Fruit fly (Drosophila melanogaster): Measurements from ENCODE around the gene Elovl7.
"Not testable (repeated sequence)": the region's sequence is repeated elsewhere in the genome, so short reads cannot be mapped to it uniquely, and the experiment has no call there.

The Elovl7 gene

DNA sequence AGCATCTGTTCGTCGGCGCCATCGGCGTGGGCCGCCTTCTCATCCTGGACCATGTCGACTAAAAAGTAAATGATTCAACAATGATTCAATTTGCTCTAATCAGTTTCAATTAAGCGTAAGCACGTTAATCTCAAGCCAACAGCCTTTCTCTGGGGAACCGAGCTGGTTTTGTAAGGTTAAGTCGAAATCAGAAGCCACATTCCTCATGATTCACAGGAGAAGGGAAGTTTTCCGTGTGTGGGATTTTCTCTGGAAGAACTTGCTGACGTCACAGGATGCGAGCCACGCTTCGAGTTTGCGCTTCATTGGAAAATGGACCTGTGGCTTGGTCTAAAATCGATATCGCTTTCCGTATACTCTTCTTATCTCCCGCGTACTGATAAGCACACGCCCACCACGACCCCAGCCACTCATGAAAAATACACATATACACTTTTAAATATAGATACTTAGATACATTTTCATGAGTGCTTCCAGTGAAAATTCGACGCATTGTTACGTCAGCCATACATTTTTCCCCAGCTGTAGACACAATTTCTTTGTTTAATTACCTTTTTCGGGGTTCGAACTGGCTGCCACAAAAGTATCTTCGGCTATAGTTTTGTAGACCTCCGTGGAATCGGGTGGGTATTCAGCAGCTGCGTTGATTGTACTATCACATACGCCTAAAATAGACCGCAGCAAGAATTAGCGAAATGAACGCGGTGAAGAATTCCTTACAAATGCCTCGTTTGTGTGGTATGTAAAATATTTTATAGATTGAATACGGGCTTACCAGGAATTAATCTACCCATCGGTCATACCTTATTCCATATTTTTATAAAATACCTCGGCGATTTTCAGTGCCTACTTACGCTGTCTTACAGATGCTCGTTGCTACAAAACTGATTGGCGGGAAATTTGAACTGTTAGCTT lies 18.4 kb downstream of the Elovl7 start (continued):
- peak; percentile 2 for TF ChIP-seq Side (GFP tag; optimal IDR thresholded peaks at IDR 0.05)
- TF ChIP-seq Dll (GFP tag; IDR thresholded peaks at IDR 0.05; ENCODE audit: partially characterized antibody) = no peak
- no peak for TF ChIP-seq CG14441 (GFP tag; IDR thresholded peaks at IDR 0.05)
- TF ChIP-seq CG17568 (GFP tag; optimal IDR thresholded peaks at IDR 0.05) = peak; percentile 37
- no peak for TF ChIP-seq eyg (GFP tag; optimal IDR thresholded peaks at IDR 0.05)
- TF ChIP-seq CG8944 (GFP tag; optimal IDR thresholded peaks at IDR 0.05) = no peak
- peak; percentile 52 for TF ChIP-seq CG14710 (tag; optimal IDR thresholded peaks at IDR 0.05)
- TF ChIP-seq MESR4 (GFP tag; optimal IDR thresholded peaks at IDR 0.05) = peak; percentile 94
- peak; percentile 80 for TF ChIP-seq trem (tag; optimal IDR thresholded peaks at IDR 0.05)
- TF ChIP-seq slou (GFP tag; optimal IDR thresholded peaks at IDR 0.05) = no peak
- TF ChIP-seq CG30020 (tag; optimal IDR thresholded peaks at IDR 0.05) = peak; percentile 56
- peak; percentile 29 for TF ChIP-seq Abd-B (GFP tag; optimal IDR thresholded peaks at IDR 0.05)
- TF ChIP-seq org-1 (GFP tag; optimal IDR thresholded peaks at IDR 0.05) = no peak
- TF ChIP-seq CG3847 (GFP tag; IDR thresholded peaks at IDR 0.05) = no peak
- TF ChIP-seq CG4282 (GFP tag; optimal IDR thresholded peaks at IDR 0.05) = no peak
- peak; percentile 39 for TF ChIP-seq corto (GFP tag; optimal IDR thresholded peaks at IDR 0.05)
- TF ChIP-seq Ravus (GFP tag; IDR thresholded peaks at IDR 0.05) = no peak
- peak; percentile 70 for TF ChIP-seq HmgD (GFP tag; optimal IDR thresholded peaks at IDR 0.05)
- no peak for TF ChIP-seq otp (GFP tag; IDR thresholded peaks at IDR 0.05)
- no peak for TF ChIP-seq dmrt99B (tag; optimal IDR thresholded peaks at IDR 0.05)
- peak; percentile 98 for TF ChIP-seq CG9797 (GFP tag; optimal IDR thresholded peaks at IDR 0.05)
- no peak for TF ChIP-seq Vsx1 (GFP tag; optimal IDR thresholded peaks at IDR 0.05)
- peak; percentile 99 for TF ChIP-seq CG18011 (GFP tag; optimal IDR thresholded peaks at IDR 0.05)
- TF ChIP-seq ftz-f1 (GFP tag; optimal IDR thresholded peaks at IDR 0.05) = no peak
- TF ChIP-seq en (GFP tag; optimal IDR thresholded peaks at IDR 0.05) = no peak
- 0 out of 2 replicates have a peak, but pooled peaks have one; percentile 10 for TF ChIP-seq slbo (GFP tag; IDR thresholded peaks at IDR 0.05)
- TF ChIP-seq stwl (tag; optimal IDR thresholded peaks at IDR 0.05) = peak; percentile 71

DNA sequence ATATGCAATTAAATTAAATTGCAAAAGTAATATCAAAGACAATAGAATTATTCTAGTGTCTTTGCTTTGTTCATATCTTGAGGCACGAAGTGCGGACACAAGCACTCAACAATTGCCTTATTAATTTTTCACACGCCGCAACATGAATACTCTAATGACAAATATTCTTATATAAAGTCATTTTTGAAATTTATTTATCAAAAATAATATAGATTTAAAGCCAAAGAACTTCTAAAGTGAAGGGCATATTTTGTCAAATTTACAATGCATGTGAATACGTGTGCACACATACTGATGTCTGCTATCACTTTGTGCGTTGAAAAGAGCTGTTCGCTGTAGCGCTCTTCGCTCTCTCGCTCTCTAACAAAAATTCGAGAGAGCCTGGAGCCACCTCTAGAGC lies 21.7 kb downstream of the Elovl7 start:
- TF ChIP-seq vvl (GFP tag; IDR thresholded peaks at IDR 0.05) = peak; percentile 57
- TF ChIP-seq zfh1 (GFP tag; IDR thresholded peaks at IDR 0.05) = peak; percentile 42; the same call in 1 of the 3 replicates
- peak; percentile 72 for TF ChIP-seq CG32532 (GFP tag; IDR thresholded peaks at IDR 0.05)
- TF ChIP-seq CG14441 (GFP tag; IDR thresholded peaks at IDR 0.05) = peak; percentile 40; the same call in 1 of the 2 replicates
- TF ChIP-seq CG9215 (GFP tag; IDR thresholded peaks at IDR 0.05) = peak; percentile 30; the same call in 1 of the 2 replicates
- peak; percentile 15; the same call in 1 of the 2 replicates for TF ChIP-seq CG11696 (GFP tag; IDR thresholded peaks at IDR 0.05)
- peak; percentile 51 for TF ChIP-seq Ada2b (GFP tag; IDR thresholded peaks at IDR 0.05)
- peak; percentile 43; the same call in 2 of the 3 replicates for TF ChIP-seq Dbx (GFP tag; IDR thresholded peaks at IDR 0.05)
- peak in 1 of 2 experiments; percentile 72 for TF ChIP-seq Trl (optimal IDR thresholded peaks at IDR 0.05)
- not testable (repeated sequence) for TF ChIP-seq Trl (GFP tag; optimal IDR thresholded peaks at IDR 0.05); hkb (optimal IDR thresholded peaks at IDR 0.05); prd (optimal IDR thresholded peaks at IDR 0.05)
- TF ChIP-seq hkb (GFP tag; IDR thresholded peaks at IDR 0.05) = peak; percentile 64
- TF ChIP-seq CG11695 (GFP tag; IDR thresholded peaks at IDR 0.05) = peak; percentile 59; the same call in 1 of the 3 replicates
- 0 out of 2 replicates have a peak, but pooled peaks have one; percentile 22 for TF ChIP-seq al (GFP tag; IDR thresholded peaks at IDR 0.05)
- TF ChIP-seq Ptx1 (GFP tag; IDR thresholded peaks at IDR 0.05) = peak; percentile 67
- peak; percentile 58 for TF ChIP-seq E2f1 (GFP tag; IDR thresholded peaks at IDR 0.05)
- 0 out of 2 replicates have a peak, but pooled peaks have one; percentile 4 for TF ChIP-seq onecut (GFP tag; IDR thresholded peaks at IDR 0.05)
- peak; percentile 50 for TF ChIP-seq Rfx (GFP tag; IDR thresholded peaks at IDR 0.05)
- peak; percentile 70 for TF ChIP-seq Drgx (GFP tag; IDR thresholded peaks at IDR 0.05)
- TF ChIP-seq prd (GFP tag; IDR thresholded peaks at IDR 0.05) = peak; percentile 49; the same call in 2 of the 3 replicates
- peak; percentile 57 for TF ChIP-seq D19A (tag; optimal IDR thresholded peaks at IDR 0.05)
- TF ChIP-seq dysf (GFP tag; IDR thresholded peaks at IDR 0.05) = peak; percentile 68; the same call in 2 of the 3 replicates
- TF ChIP-seq tgo (GFP tag; IDR thresholded peaks at IDR 0.05) = peak; percentile 35; the same call in 1 of the 3 replicates
- TF ChIP-seq ranshi (GFP tag; IDR thresholded peaks at IDR 0.05) = peak; percentile 64; the same call in 1 of the 2 replicates

Measured in whole organism, embryonic.